Worm (Caenorhabditis elegans): Measurements from ENCODE around the gene D2023.3.

Gene D2023.3

DNA sequence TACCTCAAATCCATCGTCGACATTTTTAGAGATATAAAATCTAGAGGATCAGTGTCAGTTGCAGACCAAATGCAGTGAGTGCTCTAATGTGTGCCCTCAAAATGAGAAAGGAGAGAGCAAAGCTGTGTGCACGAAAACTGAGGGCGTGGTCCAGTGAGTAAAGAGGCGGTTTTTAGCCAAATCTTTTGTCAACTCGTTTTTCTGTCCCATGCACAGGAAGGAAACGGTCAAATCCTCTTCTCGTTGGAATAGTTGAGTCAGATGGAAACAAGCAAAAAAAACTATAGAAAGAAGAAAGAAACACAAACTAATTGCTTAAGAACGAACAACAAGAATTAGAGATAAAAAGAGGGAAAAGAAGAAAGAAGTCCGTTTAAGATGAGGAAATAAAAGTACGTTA, at the start of gene D2023.3:
TSS of gene D2023.3 (minus strand) at position 101 of the 400 bp plus-strand sequence.
- TF ChIP-seq ama-1 (optimal IDR thresholded peaks at IDR 0.05) (no peak), nhr-76 (tag; optimal IDR thresholded peaks at IDR 0.05) (no peak), ceh-9 (tag; optimal IDR thresholded peaks at IDR 0.05) (no peak), nhr-43 (tag; optimal IDR thresholded peaks at IDR 0.05; ENCODE audit: poor library complexity, severe bottlenecking) (no peak), nhr-28 (tag; optimal IDR thresholded peaks at IDR 0.05) (no peak), fkh-10 (GFP tag; optimal IDR thresholded peaks at IDR 0.05) (no peak), ZK546.5 (tag; optimal IDR thresholded peaks at IDR 0.05) (no peak), lin-39 (tag; optimal IDR thresholded peaks at IDR 0.05) (no peak), hmg-11 (tag; optimal IDR thresholded peaks at IDR 0.05) (no peak), nhr-11 (tag; optimal IDR thresholded peaks at IDR 0.05) (no peak)

DNA sequence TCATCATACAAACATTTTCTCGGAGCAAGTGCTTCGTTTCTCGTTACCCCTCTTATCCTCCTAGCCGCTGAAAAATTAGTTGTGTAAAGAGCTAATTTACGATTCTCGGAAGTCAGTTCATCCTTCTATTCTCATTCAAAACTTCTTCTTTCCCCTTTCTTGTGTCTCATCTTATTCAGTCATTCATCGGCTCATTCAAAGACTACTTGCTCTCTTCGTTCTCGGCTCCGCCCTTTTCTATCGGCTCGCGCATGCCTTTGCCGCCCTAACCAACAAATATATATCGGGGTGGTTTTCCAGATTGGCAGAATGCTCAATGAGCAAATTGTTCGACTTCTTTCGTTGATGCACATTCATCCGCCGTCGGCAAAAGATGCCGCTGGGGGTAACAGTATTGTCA, 48.6 kb upstream of the D2023.3 start, which contains the start of gene R13H4.5:
TSS of gene R13H4.5 (plus strand) at position 301 of the 400 bp plus-strand sequence.
- no peak for TF ChIP-seq fkh-10 (GFP tag; optimal IDR thresholded peaks at IDR 0.05)
- no peak for TF ChIP-seq ceh-28 (tag; optimal IDR thresholded peaks at IDR 0.05)
- TF ChIP-seq lin-39 (tag; optimal IDR thresholded peaks at IDR 0.05): no peak
- no peak for TF ChIP-seq jun-1 (tag; optimal IDR thresholded peaks at IDR 0.05)
- no peak for TF ChIP-seq unc-62 (GFP tag; optimal IDR thresholded peaks at IDR 0.05)
- TF ChIP-seq hmg-11 (tag; optimal IDR thresholded peaks at IDR 0.05): no peak

DNA sequence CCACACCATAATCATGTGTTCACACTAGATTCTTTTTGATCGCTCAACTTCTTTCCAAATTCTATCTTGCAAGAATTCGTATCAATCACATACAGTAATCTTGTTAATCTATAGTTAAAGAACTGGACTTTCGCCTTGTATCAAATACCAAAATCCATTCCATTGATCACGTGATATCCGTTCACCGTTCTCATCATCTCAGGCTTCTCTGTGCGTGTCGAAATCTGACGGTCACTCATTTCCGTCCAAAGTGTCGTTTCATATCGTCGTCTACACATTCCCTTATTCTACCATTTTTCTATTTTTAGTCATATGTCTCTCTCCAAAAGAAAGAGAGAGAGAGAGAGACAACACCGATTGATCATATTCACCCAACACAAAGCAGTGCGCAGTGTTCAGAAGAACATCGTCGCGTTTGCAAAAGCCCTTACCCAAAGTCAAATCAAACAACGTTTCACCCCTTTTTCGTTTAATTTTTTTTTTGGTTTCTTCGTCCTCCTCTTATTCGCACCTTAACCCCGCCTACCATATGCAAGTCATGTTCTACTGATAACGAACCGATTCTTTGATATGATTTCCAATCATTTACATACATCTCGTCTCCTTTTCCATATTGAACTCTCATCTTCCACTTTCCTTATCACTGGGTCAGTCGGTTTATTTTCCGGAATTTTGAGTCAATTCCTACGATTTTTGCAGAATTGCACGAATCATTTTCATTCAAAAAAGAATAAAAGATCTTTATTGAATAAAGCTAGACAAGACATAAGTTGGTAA, 47.4 kb upstream of the D2023.3 start:
- TF ChIP-seq fkh-2 (tag; optimal IDR thresholded peaks at IDR 0.05): no peak
- TF ChIP-seq nhr-11 (tag; optimal IDR thresholded peaks at IDR 0.05): no peak
- peak; percentile 90 for TF ChIP-seq nhr-25 (tag; optimal IDR thresholded peaks at IDR 0.05)
- TF ChIP-seq pqm-1 (tag; optimal IDR thresholded peaks at IDR 0.05): peak; percentile 73
- TF ChIP-seq nhr-12 (tag; optimal IDR thresholded peaks at IDR 0.05): no peak
- peak; percentile 86 for TF ChIP-seq elt-2 (tag; optimal IDR thresholded peaks at IDR 0.05)
- TF ChIP-seq jun-1 (tag; optimal IDR thresholded peaks at IDR 0.05): no peak
- TF ChIP-seq mdl-1 (tag; optimal IDR thresholded peaks at IDR 0.05): peak; percentile 37
- no peak for TF ChIP-seq daf-12 (tag; optimal IDR thresholded peaks at IDR 0.05)
- peak; percentile 11 for TF ChIP-seq nfya-1 (tag; optimal IDR thresholded peaks at IDR 0.05; ENCODE audit: insufficient read depth)
- TF ChIP-seq nhr-43 (tag; optimal IDR thresholded peaks at IDR 0.05; ENCODE audit: poor library complexity, severe bottlenecking): peak; percentile 96
- TF ChIP-seq tbx-2 (tag; optimal IDR thresholded peaks at IDR 0.05): peak; percentile 0
- peak; percentile 10 for TF ChIP-seq ceh-28 (tag; optimal IDR thresholded peaks at IDR 0.05)
- TF ChIP-seq nhr-23 (tag; optimal IDR thresholded peaks at IDR 0.05): peak; percentile 75
- TF ChIP-seq elt-3 (tag; optimal IDR thresholded peaks at IDR 0.05): peak in 1 of 3 experiments; percentile 41

DNA sequence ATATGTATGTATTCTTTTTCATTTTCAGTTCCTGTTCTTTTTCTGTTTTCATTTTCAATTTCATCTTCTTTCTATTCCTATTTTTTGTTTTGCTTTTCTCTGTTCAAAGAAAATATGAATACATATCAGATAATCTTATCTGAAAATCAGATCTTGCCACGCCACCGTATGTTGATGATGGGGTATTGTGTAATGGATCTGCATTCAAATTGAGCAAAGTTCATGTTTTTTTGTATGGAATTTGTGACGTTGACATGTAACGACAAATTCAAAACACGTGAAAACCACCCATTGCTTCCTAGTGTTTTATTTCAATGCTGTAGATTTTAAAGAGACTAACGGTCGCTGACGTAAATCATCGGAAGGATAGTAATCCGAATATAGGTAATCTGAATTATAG, 46.5 kb upstream of the D2023.3 start:
- no peak for TF ChIP-seq ama-1 (optimal IDR thresholded peaks at IDR 0.05)
- TF ChIP-seq tbx-2 (tag; optimal IDR thresholded peaks at IDR 0.05): no peak
- TF ChIP-seq jun-1 (tag; optimal IDR thresholded peaks at IDR 0.05): no peak
- TF ChIP-seq nhr-23 (tag; optimal IDR thresholded peaks at IDR 0.05): peak; percentile 15
- TF ChIP-seq nhr-77 (tag; optimal IDR thresholded peaks at IDR 0.05): no peak
- peak; percentile 78 for TF ChIP-seq elt-1 (tag; optimal IDR thresholded peaks at IDR 0.05)
- TF ChIP-seq unc-62 (GFP tag; optimal IDR thresholded peaks at IDR 0.05): no peak
- TF ChIP-seq snpc-4 (tag; optimal IDR thresholded peaks at IDR 0.05): no peak

DNA sequence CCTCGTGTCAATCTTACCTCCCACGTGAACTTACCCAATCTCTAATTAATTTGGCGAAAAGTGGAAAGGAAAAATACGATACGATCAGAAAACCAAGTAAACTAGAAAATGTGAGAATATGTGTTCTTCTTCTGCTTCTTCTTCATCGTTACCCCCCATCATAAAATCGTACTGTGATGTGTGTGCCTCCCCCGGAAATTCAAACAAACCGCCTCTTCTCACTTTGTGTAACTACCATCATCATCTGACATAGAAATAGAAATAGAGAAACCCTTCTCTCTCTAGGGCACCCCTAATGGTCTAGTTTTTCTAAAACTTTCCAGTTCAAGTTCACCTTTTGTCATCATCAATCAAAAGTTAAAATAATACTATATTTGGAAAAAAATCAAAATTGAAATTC, 45.9 kb upstream of the D2023.3 start:
- TF ChIP-seq nhr-23 (tag; optimal IDR thresholded peaks at IDR 0.05): peak; percentile 25
- peak; percentile 65 for TF ChIP-seq egl-5 (tag; optimal IDR thresholded peaks at IDR 0.05)
- peak; percentile 60 for TF ChIP-seq nhr-25 (tag; optimal IDR thresholded peaks at IDR 0.05)
- no peak for TF ChIP-seq skn-1 (tag; optimal IDR thresholded peaks at IDR 0.05)
- TF ChIP-seq unc-62 (GFP tag; optimal IDR thresholded peaks at IDR 0.05): no peak

DNA sequence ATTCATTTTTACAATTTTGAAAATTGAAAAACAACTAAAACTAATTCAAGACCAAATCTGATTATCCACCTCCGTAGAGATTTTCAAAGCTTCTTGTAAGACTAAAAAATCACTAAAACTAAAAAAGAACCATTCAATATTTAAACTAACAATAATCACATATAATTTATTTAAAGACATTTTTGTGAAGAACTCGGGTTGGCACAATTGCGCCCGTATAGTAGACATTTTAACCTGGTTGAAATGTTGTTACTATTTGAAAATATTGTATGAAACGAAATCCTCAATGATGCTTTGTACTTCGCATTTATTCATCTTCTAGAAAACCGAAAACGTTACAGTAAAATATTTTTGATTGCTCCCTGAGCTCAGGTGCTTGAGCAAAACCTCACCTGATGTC, 44.2 kb upstream of the D2023.3 start:
- TF ChIP-seq elt-2 (tag; optimal IDR thresholded peaks at IDR 0.05): no peak
